Worm (Caenorhabditis elegans): ENCODE data around the gene K12D12.5.

The K12D12.5 gene

ce11 chrII:11865644-11866043 lies 4.8 kb downstream of the K12D12.5 start, which contains the start of gene K12D12.4:
Gene K12D12.4 (minus strand): TSS chrII:11865744.
- no peak for TF ChIP-seq mab-9 (GFP tag; IDR thresholded peaks at IDR 0.05)
- TF ChIP-seq unc-30 (tag; optimal IDR thresholded peaks at IDR 0.05) = no peak
- no peak for TF ChIP-seq zag-1 (tag; optimal IDR thresholded peaks at IDR 0.05)
- no peak for TF ChIP-seq nhr-28 (tag; optimal IDR thresholded peaks at IDR 0.05)
- TF ChIP-seq unc-130 (tag; optimal IDR thresholded peaks at IDR 0.05) = no peak
- TF ChIP-seq ceh-88 (GFP tag; IDR thresholded peaks at IDR 0.05) = no peak

ce11 chrII:11868234-11868633 lies 7.4 kb downstream of the K12D12.5 start, which contains the start of gene col-84:
Gene col-84 (plus strand): TSS chrII:11868534.
- TF ChIP-seq aha-1 (tag; optimal IDR thresholded peaks at IDR 0.05) (no peak), ceh-63 (GFP tag; optimal IDR thresholded peaks at IDR 0.05) (no peak), mep-1 (tag; optimal IDR thresholded peaks at IDR 0.05) (no peak), skn-1 (tag; optimal IDR thresholded peaks at IDR 0.05) (no peak), blmp-1 (tag; optimal IDR thresholded peaks at IDR 0.05) (no peak), swsn-7 (tag; optimal IDR thresholded peaks at IDR 0.05) (no peak), hlh-17 (GFP tag; optimal IDR thresholded peaks at IDR 0.05; ENCODE audit: borderline replicate concordance) (no peak), nhr-71 (tag; optimal IDR thresholded peaks at IDR 0.05) (no peak), isw-1 (GFP tag; IDR thresholded peaks at IDR 0.05) (no peak), mdl-1 (tag; optimal IDR thresholded peaks at IDR 0.05) (no peak), ceh-90 (tag; optimal IDR thresholded peaks at IDR 0.05) (no peak), sup-37 (GFP tag; optimal IDR thresholded peaks at IDR 0.05) (no peak)

- TF ChIP-seq efl-1 (optimal IDR thresholded peaks at IDR 0.05) = no peak
- TF ChIP-seq efl-1 (GFP tag; optimal IDR thresholded peaks at IDR 0.05 in 1 of 2) = peak in 1 of 2 experiments; percentile 3
- no peak for TF ChIP-seq ztf-4 (tag; optimal IDR thresholded peaks at IDR 0.05)
Measured at ce11 chrII:11868893-11869292, 8.1 kb downstream of the K12D12.5 start.

ce11 chrII:11874674-11875198 lies 13.9 kb downstream of the K12D12.5 start, which contains the start of the genes npp-3 and top-2:
Gene npp-3 (minus strand): TSS chrII:11874788.
Gene top-2 (plus strand): TSS chrII:11875148.
- TF ChIP-seq snpc-4 (tag; optimal IDR thresholded peaks at IDR 0.05) (peak; percentile 79), lin-14 (GFP tag; optimal IDR thresholded peaks at IDR 0.05) (peak; percentile 94), fkh-4 (tag; optimal IDR thresholded peaks at IDR 0.05; ENCODE audit: borderline replicate concordance) (peak; percentile 65), xbp-1 (tag; optimal IDR thresholded peaks at IDR 0.05) (peak; percentile 93), nhr-47 (tag; optimal IDR thresholded peaks at IDR 0.05) (peak; percentile 97), hpl-2 (GFP tag; optimal IDR thresholded peaks at IDR 0.05) (peak; percentile 27), egl-27 (tag; optimal IDR thresholded peaks at IDR 0.05) (peak; percentile 3 to 22), sox-4 (tag; optimal IDR thresholded peaks at IDR 0.05) (peak; percentile 69), aly-2 (tag; optimal IDR thresholded peaks at IDR 0.05) (peak; percentile 78), tlp-1 (tag; optimal IDR thresholded peaks at IDR 0.05) (no peak), pag-3 (tag; optimal IDR thresholded peaks at IDR 0.05; ENCODE audit: borderline replicate concordance, insufficient read depth) (no peak), jun-1 (tag; optimal IDR thresholded peaks at IDR 0.05) (peak; percentile 93), nhr-77 (tag; optimal IDR thresholded peaks at IDR 0.05) (peak; percentile 92), elt-3 (tag; optimal IDR thresholded peaks at IDR 0.05) (peak in 4 of 6 experiments; percentile 2 to 93 (median 68)), dpl-1 (GFP tag; optimal IDR thresholded peaks at IDR 0.05) (peak; percentile 99), swsn-7 (tag; optimal IDR thresholded peaks at IDR 0.05) (peak; percentile 94), pax-3 (tag; optimal IDR thresholded peaks at IDR 0.05) (peak; percentile 88), lir-3 (tag; optimal IDR thresholded peaks at IDR 0.05; ENCODE audit: poor library complexity) (peak; percentile 85), ztf-4 (tag; optimal IDR thresholded peaks at IDR 0.05) (peak; percentile 74), sup-37 (GFP tag; optimal IDR thresholded peaks at IDR 0.05) (peak; percentile 24), zip-4 (GFP tag; optimal IDR thresholded peaks at IDR 0.05) (peak; percentile 76), C16A3.4 (tag; optimal IDR thresholded peaks at IDR 0.05) (peak; percentile 95), mef-2 (tag; optimal IDR thresholded peaks at IDR 0.05) (peak; percentile 83), efl-1 (optimal IDR thresholded peaks at IDR 0.05) (peak; percentile 98 to 99), efl-1 (GFP tag; optimal IDR thresholded peaks at IDR 0.05 in 1 of 2) (peak; percentile 99 to 100), ceh-82 (tag; optimal IDR thresholded peaks at IDR 0.05) (peak; percentile 85 to 97 (median 89)), ztf-11 (tag; optimal IDR thresholded peaks at IDR 0.05) (peak in 1 of 2 experiments; percentile 63), ceh-8 (GFP tag; optimal IDR thresholded peaks at IDR 0.05) (peak; percentile 86), C04F5.9 (tag; optimal IDR thresholded peaks at IDR 0.05) (peak; percentile 89), nhr-76 (tag; optimal IDR thresholded peaks at IDR 0.05) (peak; percentile 36)
